Worm (Caenorhabditis elegans) whole organism, L3 larva: Measurements from ENCODE around the gene T05H4.15.

Experiments
- ZK546.5 ChIP-seq: sonication (generic microtip); optimal IDR thresholded peaks from 2 replicates; lab custom pipeline; 2017; ENCODE audit warnings: missing biosample characterization, missing genetic modification characterization
- aly-2 ChIP-seq: fragments of 150-350 bp; optimal IDR thresholded peaks from 2 replicates; lab custom pipeline; 2014; ENCODE audit warnings: missing biosample characterization, missing genetic modification characterization
- ama-1 ChIP-seq: fragments of 150-350 bp; optimal IDR thresholded peaks from 2 replicates; lab custom pipeline; 2018
- ceh-28 ChIP-seq: fragments of 150-350 bp; optimal IDR thresholded peaks from 2 replicates; lab custom pipeline; 2014; ENCODE audit warnings: missing biosample characterization, missing genetic modification reagents, missing genetic modification characterization
- ceh-9 ChIP-seq: sonication (generic microtip); optimal IDR thresholded peaks from 2 replicates; lab custom pipeline; 2018; ENCODE audit warnings: missing biosample characterization, missing genetic modification characterization
- daf-12 ChIP-seq: fragments of 150-350 bp; optimal IDR thresholded peaks from 2 replicates; lab custom pipeline; 2014; ENCODE audit warnings: missing biosample characterization, missing genetic modification reagents, missing genetic modification characterization
- egl-27 ChIP-seq: sonication (generic microtip); optimal IDR thresholded peaks from 4 replicates; lab custom pipeline; 2017; ENCODE audit warnings: missing biosample characterization, missing genetic modification reagents, missing genetic modification characterization
- egl-5 ChIP-seq: fragments of 150-350 bp; optimal IDR thresholded peaks from 2 replicates; lab custom pipeline; 2017; ENCODE audit warnings: missing biosample characterization, missing genetic modification reagents, missing genetic modification characterization, inconsistent platforms
- elt-1 ChIP-seq: fragments of 150-350 bp; optimal IDR thresholded peaks from 2 replicates; lab custom pipeline; 2014; ENCODE audit warnings: missing biosample characterization, missing genetic modification characterization
- elt-2 ChIP-seq: sonication (generic microtip); optimal IDR thresholded peaks from 2 replicates; lab custom pipeline; 2016; ENCODE audit warnings: missing genetic modification reagents, mild to moderate bottlenecking, missing genetic modification characterization, missing compliant biosample characterization
- elt-3 ChIP-seq, 3 experiments: fragments of 150-350 bp in 1 of 3; sonication (generic microtip) in 2 of 3; optimal IDR thresholded peaks; 2 replicates in 2 of 3; 4 replicates in 1 of 3; lab custom pipeline; 2014 to 2017; ENCODE audit warnings: missing biosample characterization in 3 of 3, missing genetic modification characterization in 3 of 3
- eor-1 ChIP-seq, 2 experiments: fragments of 150-350 bp; optimal IDR thresholded peaks; 2 replicates each; lab custom pipeline; 2014 to 2018; ENCODE audit warnings: missing biosample characterization in 2 of 2, missing genetic modification characterization in 2 of 2
- fos-1 ChIP-seq: fragments of 150-350 bp; optimal IDR thresholded peaks from 2 replicates; lab custom pipeline; 2014; ENCODE audit warnings: missing biosample characterization, missing genetic modification characterization
- hmg-11 ChIP-seq: sonication (generic microtip); optimal IDR thresholded peaks from 2 replicates; lab custom pipeline; 2016; ENCODE audit warnings: missing genetic modification characterization, missing compliant biosample characterization
- jun-1 ChIP-seq: fragments of 150-350 bp; optimal IDR thresholded peaks from 2 replicates; lab custom pipeline; 2014; ENCODE audit warnings: missing biosample characterization, missing genetic modification reagents, missing genetic modification characterization
- lin-39 ChIP-seq: fragments of 150-350 bp; optimal IDR thresholded peaks from 2 replicates; lab custom pipeline; 2018; ENCODE audit warnings: missing biosample characterization, missing genetic modification reagents, missing genetic modification characterization
- lsy-12 ChIP-seq: sonication (generic microtip); optimal IDR thresholded peaks from 2 replicates; lab custom pipeline; 2016; ENCODE audit warnings: mild to moderate bottlenecking, missing genetic modification characterization, missing compliant biosample characterization
- mdl-1 ChIP-seq: fragments of 150-350 bp; optimal IDR thresholded peaks from 2 replicates; lab custom pipeline; 2014; ENCODE audit warnings: missing biosample characterization, missing genetic modification characterization
- nfya-1 ChIP-seq: sonication (generic microtip); optimal IDR thresholded peaks from 2 replicates; lab custom pipeline; 2017; ENCODE audit warnings: missing genetic modification characterization, mild to moderate bottlenecking, missing compliant biosample characterization, antibody characterized with exemption, moderate library complexity; ENCODE audit not compliant: insufficient read depth
- nhr-11 ChIP-seq: fragments of 150-350 bp; optimal IDR thresholded peaks from 2 replicates; lab custom pipeline; 2014; ENCODE audit warnings: missing biosample characterization, missing genetic modification characterization
- nhr-23 ChIP-seq: fragments of 150-350 bp; optimal IDR thresholded peaks from 2 replicates; lab custom pipeline; 2014; ENCODE audit warnings: missing biosample characterization, missing genetic modification reagents, missing genetic modification characterization
- nhr-237 ChIP-seq: fragments of 150-350 bp; optimal IDR thresholded peaks from 2 replicates; lab custom pipeline; 2014; ENCODE audit warnings: missing biosample characterization, missing genetic modification characterization
- nhr-25 ChIP-seq: sonication (generic microtip); optimal IDR thresholded peaks from 2 replicates; lab custom pipeline; 2017; ENCODE audit warnings: missing biosample characterization, missing genetic modification characterization
- nhr-28 ChIP-seq: fragments of 150-350 bp; optimal IDR thresholded peaks from 2 replicates; lab custom pipeline; 2014; ENCODE audit warnings: missing biosample characterization, missing genetic modification characterization
- nhr-67 ChIP-seq: fragments of 150-350 bp; optimal IDR thresholded peaks from 2 replicates; lab custom pipeline; 2014; ENCODE audit warnings: missing biosample characterization, missing genetic modification characterization
- nhr-76 ChIP-seq: fragments of 150-350 bp; sonication (generic microtip); optimal IDR thresholded peaks from 5 replicates; lab custom pipeline; 2014; ENCODE audit warnings: missing biosample characterization, missing genetic modification characterization
- nhr-77 ChIP-seq: fragments of 150-350 bp; optimal IDR thresholded peaks from 2 replicates; lab custom pipeline; 2014; ENCODE audit warnings: missing biosample characterization, missing genetic modification characterization
- pha-4 ChIP-seq: fragments of 150-350 bp; optimal IDR thresholded peaks from 2 replicates; lab custom pipeline; 2014; ENCODE audit warnings: missing biosample characterization, missing genetic modification reagents, missing genetic modification characterization
- pqm-1 ChIP-seq: fragments of 150-350 bp; optimal IDR thresholded peaks from 2 replicates; lab custom pipeline; 2017; ENCODE audit warnings: missing biosample characterization, missing genetic modification characterization, inconsistent platforms
- sea-2 ChIP-seq: fragments of 150-350 bp; sonication (generic microtip); optimal IDR thresholded peaks from 4 replicates; lab custom pipeline; 2014; ENCODE audit warnings: missing biosample characterization, missing genetic modification reagents, missing genetic modification characterization
- tbx-2 ChIP-seq: sonication (generic microtip); optimal IDR thresholded peaks from 2 replicates; lab custom pipeline; 2016; ENCODE audit warnings: mild to moderate bottlenecking, missing genetic modification characterization, missing compliant biosample characterization
- unc-39 ChIP-seq: sonication (generic microtip); optimal IDR thresholded peaks from 4 replicates; lab custom pipeline; 2017; ENCODE audit warnings: missing biosample characterization, missing genetic modification characterization
- unc-62 ChIP-seq: fragments of 150-350 bp; sonication (generic microtip); optimal IDR thresholded peaks from 4 replicates; lab custom pipeline; 2014; ENCODE audit warnings: missing biosample characterization, missing genetic modification reagents, missing genetic modification characterization
- zag-1 ChIP-seq: fragments of 150-350 bp; optimal IDR thresholded peaks from 2 replicates; lab custom pipeline; 2014; ENCODE audit warnings: missing biosample characterization, missing genetic modification characterization
- ztf-11 ChIP-seq: fragments of 150-350 bp; optimal IDR thresholded peaks from 2 replicates; lab custom pipeline; 2014; ENCODE audit warnings: missing biosample characterization, missing genetic modification characterization
- ztf-4 ChIP-seq: fragments of 150-350 bp; optimal IDR thresholded peaks from 2 replicates; lab custom pipeline; 2014; ENCODE audit warnings: missing biosample characterization, missing genetic modification characterization

The T05H4.15 gene

ce11 chrV:6426843-6427242, 14.7 kb downstream of the T05H4.15 start, which contains the start of gene atp-4:
TSS of gene atp-4 (minus strand) at chrV:6427112.
- TF ChIP-seq ztf-4 (tag; lab: Kevin White, UChicago) (no peak), ama-1 (peak; percentile 53)

DNA sequence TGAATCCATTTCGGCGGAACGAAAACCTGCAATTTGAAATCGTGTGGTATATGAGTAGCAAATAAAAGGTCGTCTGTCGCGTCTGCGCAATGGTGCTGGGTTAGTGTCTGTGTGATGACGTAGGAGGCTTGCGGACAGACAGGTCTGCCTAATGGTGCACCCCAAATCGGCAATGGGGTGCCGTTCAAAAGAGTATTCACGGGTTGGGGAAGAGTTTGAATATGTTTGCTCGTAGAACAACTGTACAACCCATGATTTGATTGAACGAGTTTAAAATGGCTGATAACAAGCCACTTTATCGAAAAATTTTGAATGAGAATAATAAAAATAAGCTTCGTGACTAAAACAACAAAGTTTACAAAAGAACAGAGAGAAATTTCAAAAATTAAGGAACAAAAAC, 15.6 kb downstream of the T05H4.15 start, which contains the start of gene T05H4.11:
TSS of gene T05H4.11 (minus strand) at position 335 of the 400 bp plus-strand sequence.
- TF ChIP-seq ceh-28 (no peak), ama-1 (no peak), hmg-11 (no peak), unc-62 (GFP tag; lab: Kevin White, UChicago) (no peak), aly-2 (tag; lab: Kevin White, UChicago) (no peak), pqm-1 (tag; lab: Kevin White, UChicago) (peak; percentile 11), egl-27 (no peak), mdl-1 (tag; lab: Kevin White, UChicago) (no peak), eor-1 (tag; optimal IDR thresholded peaks at IDR 0.05; lab: Kevin White, UChicago) (no peak), pha-4 (peak; percentile 7), ztf-4 (tag; lab: Kevin White, UChicago) (no peak), elt-1 (tag; lab: Kevin White, UChicago) (no peak), fos-1 (tag; lab: Kevin White, UChicago) (no peak), jun-1 (tag; lab: Kevin White, UChicago) (no peak), nhr-23 (tag; lab: Kevin White, UChicago) (peak; percentile 35), nhr-77 (tag; lab: Kevin White, UChicago) (no peak), ZK546.5 (no peak), elt-2 (tag; lab: Kevin White, UChicago) (peak; percentile 27), egl-5 (no peak), ztf-11 (tag; lab: Kevin White, UChicago) (no peak), lin-39 (tag; lab: Kevin White, UChicago) (no peak), lsy-12 (tag; lab: Kevin White, UChicago) (peak; percentile 31), nhr-76 (tag; lab: Kevin White, UChicago) (no peak), sea-2 (GFP tag; lab: Kevin White, UChicago) (no peak), unc-39 (tag; lab: Kevin White, UChicago) (no peak), daf-12 (tag; lab: Kevin White, UChicago) (no peak), elt-3 (tag; optimal IDR thresholded peaks at IDR 0.05; lab: Kevin White, UChicago) (peak in 1 of 3 experiments; percentile 9), nhr-25 (tag; lab: Kevin White, UChicago) (peak; percentile 27)
- TF ChIP-seq, all 47 proteins: peak for 7

DNA sequence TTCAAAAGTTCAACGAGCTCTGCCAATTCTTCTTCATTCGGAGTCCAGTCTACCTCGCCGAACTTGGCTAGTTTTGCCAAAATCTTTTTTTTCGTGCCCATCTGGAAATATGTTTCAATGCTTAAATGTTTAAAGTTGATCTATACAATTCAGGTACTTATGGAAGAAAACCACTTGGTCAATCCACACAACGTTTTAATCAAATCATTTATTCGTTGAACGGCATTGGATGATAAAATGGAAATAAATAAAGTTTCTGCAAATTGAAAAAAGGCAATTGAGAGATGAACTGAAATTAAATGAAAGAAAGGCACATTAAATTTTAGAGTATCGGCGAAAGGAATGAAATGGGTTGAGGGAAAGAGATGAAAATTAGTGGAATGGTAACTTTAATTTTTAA, 17.5 kb downstream of the T05H4.15 start, which contains the start of gene urb-1:
TSS of gene urb-1 (minus strand) at position 101 of the 400 bp plus-strand sequence.
- TF ChIP-seq nhr-28 (tag; lab: Kevin White, UChicago) (no peak), nhr-77 (tag; lab: Kevin White, UChicago) (peak; percentile 36)

- TF ChIP-seq tbx-2 (tag; lab: Kevin White, UChicago) (no peak), unc-62 (GFP tag; lab: Kevin White, UChicago) (no peak), zag-1 (no peak), nhr-76 (tag; lab: Kevin White, UChicago) (no peak)
Measured at ce11 chrV:6414985-6415384, 26.5 kb downstream of the T05H4.15 start, which contains the start of gene cht-6. TSS of gene cht-6 (plus strand) at chrV:6414993.

DNA sequence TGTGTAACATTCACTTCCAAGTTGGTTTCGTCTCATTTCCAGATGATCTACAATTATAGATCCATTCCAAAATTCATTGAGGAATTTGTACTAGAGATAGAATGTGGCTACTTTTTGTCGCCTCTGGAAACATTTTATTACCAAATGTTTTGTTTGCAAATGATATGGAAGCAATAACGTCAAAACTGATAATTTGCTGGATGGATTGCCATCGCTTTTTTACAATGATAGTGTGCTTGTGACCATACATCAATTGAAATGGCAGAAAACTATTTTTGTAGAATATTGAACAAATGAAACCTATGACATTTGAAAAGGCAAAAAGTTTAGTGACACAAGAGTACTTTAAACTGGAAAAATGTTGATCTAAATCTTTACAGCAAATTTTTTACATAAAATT, 27.0 kb downstream of the T05H4.15 start:
- TF ChIP-seq aly-2 (tag; lab: Kevin White, UChicago) (no peak), daf-12 (tag; lab: Kevin White, UChicago) (no peak), pqm-1 (tag; lab: Kevin White, UChicago) (peak; percentile 37), mdl-1 (tag; lab: Kevin White, UChicago) (no peak), elt-2 (tag; lab: Kevin White, UChicago) (peak; percentile 74), nhr-237 (tag; lab: Kevin White, UChicago) (no peak)

ce11 chrV:6413057-6413456, 28.5 kb downstream of the T05H4.15 start:
- no peak for TF ChIP-seq egl-5
- TF ChIP-seq jun-1 (tag; lab: Kevin White, UChicago), result peak; percentile 67
- peak; percentile 27 for TF ChIP-seq nfya-1
- no peak for TF ChIP-seq nhr-23 (tag; lab: Kevin White, UChicago)
- peak; percentile 99 for TF ChIP-seq elt-2 (tag; lab: Kevin White, UChicago)
- TF ChIP-seq nhr-11 (tag; lab: Kevin White, UChicago), result no peak
- TF ChIP-seq eor-1 (tag; optimal IDR thresholded peaks at IDR 0.05; lab: Kevin White, UChicago), result no peak
- TF ChIP-seq nhr-67 (tag; lab: Kevin White, UChicago), result no peak
- TF ChIP-seq ceh-9 (tag; lab: Kevin White, UChicago), result no peak
- TF ChIP-seq pqm-1 (tag; lab: Kevin White, UChicago), result peak; percentile 88
- TF ChIP-seq hmg-11, result no peak
